Worm (Caenorhabditis elegans) whole organism, L4 larva: ENCODE measurements around the gene let-716.

Experiments
- D1046.2 ChIP-seq: fragments of 200-800 bp; sonication (Bioruptor generic); IDR thresholded peaks from 2 replicates; pipeline ENCODE4 v1.3.6; 2022; ENCODE audit warnings: missing genetic modification characterization, missing compliant biosample characterization
- F10B5.3 ChIP-seq: sonication (generic microtip); optimal IDR thresholded peaks from 2 replicates; lab custom pipeline; 2016; ENCODE audit warnings: mild to moderate bottlenecking, missing genetic modification characterization, missing compliant biosample characterization
- F49E8.2 ChIP-seq: sonication (generic microtip); optimal IDR thresholded peaks from 2 replicates; lab custom pipeline; 2016; ENCODE audit warnings: missing compliant biosample characterization, mild to moderate bottlenecking, missing genetic modification characterization, borderline replicate concordance
- R02D3.7 ChIP-seq: fragments of 150-350 bp; sonication (generic microtip); optimal IDR thresholded peaks from 3 replicates; lab custom pipeline; 2014; ENCODE audit warnings: missing biosample characterization, missing genetic modification characterization
- T20F7.1 ChIP-seq: fragments of 200-800 bp; sonication (Bioruptor generic); optimal IDR thresholded peaks from 2 replicates; lab custom pipeline; 2018; ENCODE audit warnings: mild to moderate bottlenecking, missing genetic modification characterization, missing compliant biosample characterization
- Y75B8A.6 ChIP-seq: fragments of 200-800 bp; sonication (Bioruptor generic); IDR thresholded peaks from 2 replicates; pipeline ENCODE4 v1.3.6; 2022; ENCODE audit warnings: missing genetic modification reagents, missing genetic modification characterization, missing compliant biosample characterization
- ZK337.2 ChIP-seq: fragments of 200-800 bp; sonication (Bioruptor generic); IDR thresholded peaks from 2 replicates; pipeline ENCODE4 v1.3.6; 2022; ENCODE audit warnings: missing genetic modification reagents, missing genetic modification characterization, missing compliant biosample characterization
- ZK546.5 ChIP-seq, 2 experiments: sonication (generic microtip); optimal IDR thresholded peaks; 2 replicates each; lab custom pipeline; 2017; ENCODE audit warnings: missing biosample characterization in 2 of 2, missing genetic modification characterization in 2 of 2
- aha-1 ChIP-seq: fragments of 150-350 bp; peaks from one replicate; lab custom pipeline; 2014; ENCODE audit warnings: missing biosample characterization, missing genetic modification characterization
- arid-1 ChIP-seq: fragments of 200-800 bp; sonication (Bioruptor generic); conservative IDR thresholded peaks from 2 replicates; pipeline ENCODE4 v1.3.6; 2022; ENCODE audit warnings: missing genetic modification reagents, missing genetic modification characterization, missing compliant biosample characterization
- attf-4 ChIP-seq: sonication (generic microtip); optimal IDR thresholded peaks from 3 replicates; lab custom pipeline; 2017; ENCODE audit warnings: missing biosample characterization, missing genetic modification characterization
- ceh-28 ChIP-seq: fragments of 150-350 bp; optimal IDR thresholded peaks from 2 replicates; lab custom pipeline; 2014; ENCODE audit warnings: missing biosample characterization, missing genetic modification reagents, missing genetic modification characterization
- ceh-32 ChIP-seq: sonication (generic microtip); optimal IDR thresholded peaks from 2 replicates; lab custom pipeline; 2016; ENCODE audit warnings: mild to moderate bottlenecking, missing genetic modification characterization, missing compliant biosample characterization; ENCODE audit not compliant: poor library complexity
- ceh-44 ChIP-seq: fragments of 200-800 bp; sonication (Bioruptor generic); IDR thresholded peaks from 2 replicates; pipeline ENCODE4 v1.3.6; 2022; ENCODE audit warnings: missing genetic modification reagents, missing genetic modification characterization, missing compliant biosample characterization
- ces-1 ChIP-seq: fragments of 150-350 bp; sonication (generic microtip); optimal IDR thresholded peaks from 4 replicates; lab custom pipeline; 2014; ENCODE audit warnings: missing biosample characterization, missing genetic modification reagents, missing genetic modification characterization
- ctbp-1 ChIP-seq: fragments of 200-800 bp; sonication (Bioruptor generic); IDR thresholded peaks from 2 replicates; pipeline ENCODE4 v1.3.6; 2022; ENCODE audit warnings: missing genetic modification reagents, missing genetic modification characterization, missing compliant biosample characterization
- daf-16 ChIP-seq, 3 experiments: sonication (generic microtip); optimal IDR thresholded peaks; 2 replicates each; lab custom pipeline; 2016 to 2017; ENCODE audit warnings: missing genetic modification characterization in 3 of 3, missing genetic modification reagents in 3 of 3, mild to moderate bottlenecking in 2 of 3, missing compliant biosample characterization in 2 of 3, missing biosample characterization in 1 of 3, moderate library complexity in 1 of 3
- daf-19 ChIP-seq: fragments of 200-800 bp; sonication (Bioruptor generic); conservative IDR thresholded peaks from 2 replicates; pipeline ENCODE4 v1.3.6; 2022; ENCODE audit warnings: missing genetic modification characterization, missing compliant biosample characterization
- daf-8 ChIP-seq: fragments of 200-800 bp; sonication (Bioruptor generic); IDR thresholded peaks from 2 replicates; pipeline ENCODE4 v1.3.6; 2022; ENCODE audit warnings: missing genetic modification characterization, missing compliant biosample characterization
- dmd-6 ChIP-seq: fragments of 200-800 bp; sonication (Bioruptor generic); IDR thresholded peaks from 2 replicates; pipeline ENCODE4 v1.3.6; 2022; ENCODE audit warnings: missing genetic modification reagents, missing genetic modification characterization, missing compliant biosample characterization
- egl-27 ChIP-seq: sonication (generic microtip); optimal IDR thresholded peaks from 3 replicates; lab custom pipeline; 2017; ENCODE audit warnings: missing biosample characterization, missing genetic modification reagents, missing genetic modification characterization
- fkh-10 ChIP-seq: fragments of 150-350 bp; optimal IDR thresholded peaks from 2 replicates; lab custom pipeline; 2014; ENCODE audit warnings: missing biosample characterization, missing genetic modification reagents, missing genetic modification characterization
- gei-8 ChIP-seq: fragments of 200-800 bp; sonication (Bioruptor generic); optimal IDR thresholded peaks from 2 replicates; lab custom pipeline; 2018; ENCODE audit warnings: mild to moderate bottlenecking, missing genetic modification characterization, missing compliant biosample characterization
- hif-1 ChIP-seq, 2 experiments: sonication (generic microtip); optimal IDR thresholded peaks; 2 replicates each; lab custom pipeline; 2016 to 2017; ENCODE audit warnings: missing compliant biosample characterization in 2 of 2, missing genetic modification characterization in 2 of 2, missing genetic modification reagents in 2 of 2, missing genotype in 2 of 2, mild to moderate bottlenecking in 1 of 2
- hlh-30 ChIP-seq: sonication (generic microtip); optimal IDR thresholded peaks from 2 replicates; lab custom pipeline; 2017; ENCODE audit warnings: antibody characterized with exemption, mild to moderate bottlenecking, missing genetic modification characterization, missing compliant biosample characterization; ENCODE audit not compliant: insufficient read depth
- lin-13 ChIP-seq: fragments of 150-350 bp; optimal IDR thresholded peaks from 2 replicates; lab custom pipeline; 2014; ENCODE audit warnings: missing biosample characterization, missing genetic modification reagents, missing genetic modification characterization
- lin-15B ChIP-seq: fragments of 150-350 bp; sonication (generic microtip); optimal IDR thresholded peaks from 3 replicates; lab custom pipeline; 2014; ENCODE audit warnings: missing biosample characterization, missing genetic modification characterization
- lin-38 ChIP-seq: fragments of 200-800 bp; sonication (Bioruptor generic); IDR thresholded peaks from 2 replicates; pipeline ENCODE4 v1.3.6; 2022; ENCODE audit warnings: missing genetic modification reagents, missing genetic modification characterization, missing compliant biosample characterization
- lir-3 ChIP-seq: sonication (generic microtip); optimal IDR thresholded peaks from 2 replicates; lab custom pipeline; 2016; ENCODE audit warnings: mild to moderate bottlenecking, missing genetic modification characterization, missing compliant biosample characterization
- lsy-2 ChIP-seq, 2 experiments: fragments of 150-350 bp in 1 of 2; sonication (generic microtip) in 1 of 2; optimal IDR thresholded peaks; 2 replicates each; lab custom pipeline; 2014 to 2017; ENCODE audit warnings: missing biosample characterization in 2 of 2, missing genetic modification characterization in 2 of 2
- madf-5 ChIP-seq, 2 experiments: fragments of 200-800 bp; sonication (Bioruptor generic); IDR thresholded peaks; 2 replicates each; pipeline ENCODE4 v1.3.6; 2022; ENCODE audit warnings: missing compliant biosample characterization in 2 of 2, missing genetic modification characterization in 2 of 2
- madf-9 ChIP-seq: fragments of 200-800 bp; sonication (Bioruptor generic); conservative IDR thresholded peaks from 2 replicates; pipeline ENCODE4 v1.3.6; 2022; ENCODE audit warnings: missing genetic modification reagents, missing genetic modification characterization, missing compliant biosample characterization
- mdt-29 ChIP-seq: fragments of 200-800 bp; sonication (Bioruptor generic); IDR thresholded peaks from 2 replicates; pipeline ENCODE4 v1.3.6; 2022; ENCODE audit warnings: missing genetic modification reagents, missing genetic modification characterization, missing compliant biosample characterization
- mep-1 ChIP-seq: fragments of 150-350 bp; sonication (generic microtip); optimal IDR thresholded peaks from 3 replicates; lab custom pipeline; 2014; ENCODE audit warnings: missing biosample characterization, missing genetic modification characterization
- mxl-2 ChIP-seq: fragments of 200-800 bp; sonication (Bioruptor generic); conservative IDR thresholded peaks from 2 replicates; pipeline ENCODE4 v1.3.6; 2022; ENCODE audit warnings: missing genetic modification reagents, missing genetic modification characterization, missing compliant biosample characterization
- nhr-102 ChIP-seq: sonication (generic microtip); optimal IDR thresholded peaks from 2 replicates; lab custom pipeline; 2016; ENCODE audit warnings: mild to moderate bottlenecking, missing genetic modification characterization, moderate library complexity, missing compliant biosample characterization
- nhr-11 ChIP-seq: fragments of 150-350 bp; optimal IDR thresholded peaks from 2 replicates; lab custom pipeline; 2014; ENCODE audit warnings: missing biosample characterization, missing genetic modification characterization
- nhr-41 ChIP-seq: fragments of 200-800 bp; sonication (Bioruptor generic); IDR thresholded peaks from 2 replicates; pipeline ENCODE4 v1.3.6; 2022; ENCODE audit warnings: missing genetic modification reagents, missing genetic modification characterization, missing compliant biosample characterization
- nhr-42 ChIP-seq: fragments of 200-800 bp; sonication (Bioruptor generic); IDR thresholded peaks from 2 replicates; pipeline ENCODE4 v1.3.6; 2022; ENCODE audit warnings: missing genetic modification characterization, missing compliant biosample characterization
- nhr-48 ChIP-seq: sonication (generic microtip); optimal IDR thresholded peaks from 2 replicates; lab custom pipeline; 2016; ENCODE audit warnings: mild to moderate bottlenecking, missing genetic modification characterization, missing compliant biosample characterization
- nhr-76 ChIP-seq: fragments of 150-350 bp; optimal IDR thresholded peaks from 2 replicates; lab custom pipeline; 2014; ENCODE audit warnings: missing biosample characterization, missing genetic modification characterization
- pqm-1 ChIP-seq: sonication (generic microtip); optimal IDR thresholded peaks from 2 replicates; lab custom pipeline; 2017; ENCODE audit warnings: missing biosample characterization, missing genetic modification characterization
- rbr-2 ChIP-seq: sonication (generic microtip); optimal IDR thresholded peaks from 2 replicates; lab custom pipeline; 2016; ENCODE audit warnings: missing genotype, missing genetic modification characterization, missing compliant biosample characterization
- saeg-2 ChIP-seq: fragments of 200-800 bp; sonication (Bioruptor generic); IDR thresholded peaks from 2 replicates; pipeline ENCODE4 v1.3.6; 2022; ENCODE audit warnings: missing genetic modification reagents, missing genetic modification characterization, missing compliant biosample characterization
- skn-1 ChIP-seq: fragments of 150-350 bp; optimal IDR thresholded peaks from 2 replicates; lab custom pipeline; 2014; ENCODE audit warnings: missing biosample characterization, missing genetic modification characterization
- snpc-4 ChIP-seq: fragments of 150-350 bp; optimal IDR thresholded peaks from 2 replicates; lab custom pipeline; 2014; ENCODE audit warnings: missing biosample characterization, missing genetic modification characterization
- zfp-3 ChIP-seq: fragments of 200-800 bp; sonication (Bioruptor generic); conservative IDR thresholded peaks from 2 replicates; pipeline ENCODE4 v1.3.6; 2022; ENCODE audit warnings: missing genetic modification reagents, missing genetic modification characterization, missing compliant biosample characterization
- ztf-11 ChIP-seq: fragments of 150-350 bp; optimal IDR thresholded peaks from 2 replicates; lab custom pipeline; 2014; ENCODE audit warnings: missing biosample characterization, missing genetic modification characterization
- ztf-7 ChIP-seq: fragments of 150-350 bp; optimal IDR thresholded peaks from 2 replicates; lab custom pipeline; 2014; ENCODE audit warnings: missing biosample characterization, missing genetic modification characterization

The let-716 gene

DNA sequence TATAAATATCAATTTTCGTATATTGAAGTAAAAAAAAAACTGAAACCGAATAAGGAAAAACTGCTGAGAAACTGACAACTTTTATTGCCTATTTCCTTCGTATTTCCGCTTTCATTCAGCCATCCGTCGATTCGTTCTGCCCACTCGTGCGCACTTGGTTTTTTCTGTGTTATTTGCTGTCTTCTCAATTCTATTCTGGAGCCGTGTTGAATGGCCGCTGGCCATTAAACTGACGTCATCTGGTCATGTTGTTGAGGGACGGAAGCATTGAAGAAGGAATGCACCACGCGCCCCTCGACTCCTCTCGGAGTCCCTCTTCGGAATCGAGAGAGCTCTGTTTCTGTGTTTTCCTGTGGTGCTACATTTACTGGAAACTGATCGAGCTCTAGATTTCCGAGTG, 34.8 kb upstream of the let-716 start (continued):
- TF ChIP-seq snpc-4 (tag; lab: Kevin White, UChicago) (no peak), nhr-41 (no peak), lir-3 (tag; lab: Kevin White, UChicago) (no peak), daf-19 (GFP tag; lab: Robert Waterston, UW) (no peak), ceh-28 (tag; lab: Kevin White, UChicago) (no peak), T20F7.1 (GFP tag; lab: Kevin White, UChicago) (no peak), nhr-76 (tag; lab: Kevin White, UChicago) (no peak), aha-1 (tag; lab: Kevin White, UChicago) (peak; percentile 88), ZK546.5 (tag; optimal IDR thresholded peaks at IDR 0.05; lab: Kevin White, UChicago) (no peak), ztf-11 (tag; lab: Kevin White, UChicago) (no peak), ztf-7 (tag; lab: Kevin White, UChicago) (no peak), nhr-102 (tag; lab: Kevin White, UChicago) (no peak), ctbp-1 (GFP tag; lab: Robert Waterston, UW) (peak; percentile 73), ZK337.2 (GFP tag; lab: Robert Waterston, UW) (no peak), hif-1 (tag; optimal IDR thresholded peaks at IDR 0.05; lab: Kevin White, UChicago) (peak in 1 of 2 experiments; percentile 19), lin-15B (no peak), mdt-29 (GFP tag; lab: Robert Waterston, UW) (no peak), fkh-10 (GFP tag; lab: Kevin White, UChicago) (peak; percentile 69), lsy-2 (tag; optimal IDR thresholded peaks at IDR 0.05; lab: Kevin White, UChicago) (peak in 1 of 2 experiments; percentile 66), ceh-32 (tag; lab: Kevin White, UChicago) (no peak), zfp-3 (GFP tag; lab: Robert Waterston, UW) (no peak), lin-13 (GFP tag; lab: Kevin White, UChicago) (no peak), egl-27 (tag; lab: Kevin White, UChicago) (no peak), Y75B8A.6 (GFP tag; lab: Robert Waterston, UW) (no peak), R02D3.7 (no peak), hlh-30 (tag; lab: Kevin White, UChicago) (peak; percentile 77), mxl-2 (GFP tag; lab: Robert Waterston, UW) (no peak), daf-16 (GFP tag; optimal IDR thresholded peaks at IDR 0.05; lab: Kevin White, UChicago) (no peak), daf-16 (tag; optimal IDR thresholded peaks at IDR 0.05; lab: Kevin White, UChicago) (no peak), skn-1 (tag; lab: Kevin White, UChicago) (no peak), pqm-1 (tag; lab: Kevin White, UChicago) (no peak), arid-1 (GFP tag; lab: Robert Waterston, UW) (no peak), ceh-44 (GFP tag; lab: Robert Waterston, UW) (no peak)

DNA sequence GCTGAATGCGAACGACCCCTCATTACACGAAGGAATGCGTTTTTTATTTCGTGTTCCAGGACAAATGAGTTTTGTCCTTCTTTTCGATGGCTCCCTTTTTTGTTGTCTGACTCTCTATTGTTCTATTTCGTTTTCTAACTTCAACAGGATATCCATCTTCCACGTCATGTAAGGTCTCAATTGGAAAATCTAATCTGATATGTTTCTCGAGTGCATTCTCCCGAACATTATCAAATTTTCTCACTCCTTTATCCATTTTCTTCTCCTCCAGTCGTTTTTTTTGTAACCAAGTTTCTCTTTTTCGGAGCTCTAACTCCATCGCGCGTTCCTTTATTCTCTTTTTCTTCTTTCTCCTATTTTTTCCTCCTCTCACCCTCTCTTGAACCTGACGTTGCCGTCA, 32.9 kb upstream of the let-716 start:
- TF ChIP-seq hif-1 (tag; optimal IDR thresholded peaks at IDR 0.05; lab: Kevin White, UChicago) (no peak), madf-9 (GFP tag; lab: Robert Waterston, UW) (no peak), gei-8 (GFP tag; lab: Kevin White, UChicago) (no peak), F49E8.2 (tag; lab: Kevin White, UChicago) (no peak), nhr-48 (tag; lab: Kevin White, UChicago) (no peak), F10B5.3 (tag; lab: Kevin White, UChicago) (no peak), ztf-11 (tag; lab: Kevin White, UChicago) (no peak), nhr-102 (tag; lab: Kevin White, UChicago) (no peak), T20F7.1 (GFP tag; lab: Kevin White, UChicago) (no peak), mep-1 (tag; lab: Kevin White, UChicago) (no peak), snpc-4 (tag; lab: Kevin White, UChicago) (no peak), nhr-11 (no peak), pqm-1 (tag; lab: Kevin White, UChicago) (no peak), nhr-42 (GFP tag; lab: Robert Waterston, UW) (no peak), ctbp-1 (GFP tag; lab: Robert Waterston, UW) (peak; percentile 65; the same call in 1 of the 2 replicates), lsy-2 (tag; optimal IDR thresholded peaks at IDR 0.05; lab: Kevin White, UChicago) (peak in 1 of 2 experiments; percentile 15), ces-1 (peak; percentile 91), saeg-2 (no peak), lin-38 (GFP tag; lab: Robert Waterston, UW) (no peak), ceh-44 (GFP tag; lab: Robert Waterston, UW) (no peak), rbr-2 (tag; lab: Kevin White, UChicago) (peak; percentile 17), D1046.2 (GFP tag; lab: Robert Waterston, UW) (no peak), dmd-6 (GFP tag; lab: Robert Waterston, UW) (no peak), madf-5 (GFP tag; IDR thresholded peaks at IDR 0.05; lab: Robert Waterston, UW) (no peak), fkh-10 (GFP tag; lab: Kevin White, UChicago) (peak; percentile 73), zfp-3 (GFP tag; lab: Robert Waterston, UW) (no peak), daf-8 (GFP tag; lab: Robert Waterston, UW) (no peak), attf-4 (tag; lab: Kevin White, UChicago) (no peak)
